Worm (Caenorhabditis elegans) whole organism, midembryonic: ENCODE measurements around the gene C24G6.8.

Experiments used
- T22C8.4 ChIP-seq: fragments of 200-800 bp; sonication (Bioruptor generic); IDR thresholded peaks from 2 replicates; pipeline ENCODE4 v1.3.6; 2022; ENCODE audit warnings: missing genetic modification characterization, missing compliant biosample characterization
- cog-1 ChIP-seq: sonication (generic microtip); optimal IDR thresholded peaks from 2 replicates; lab custom pipeline; 2016; ENCODE audit warnings: missing genetic modification characterization, missing compliant biosample characterization
- flt-1 ChIP-seq: fragments of 200-800 bp; sonication (Bioruptor generic); IDR thresholded peaks from 2 replicates; pipeline ENCODE4 v1.3.6; 2022; ENCODE audit warnings: missing genetic modification characterization, missing compliant biosample characterization
- klf-2 ChIP-seq: fragments of 200-800 bp; sonication (Bioruptor generic); conservative IDR thresholded peaks from 2 replicates; pipeline ENCODE4 v1.3.6; 2022; ENCODE audit warnings: missing genetic modification reagents, missing genetic modification characterization, missing compliant biosample characterization
- med-1 ChIP-seq: sonication (generic microtip); optimal IDR thresholded peaks from 2 replicates; lab custom pipeline; 2017; ENCODE audit warnings: missing genetic modification characterization, mild to moderate bottlenecking, missing compliant biosample characterization, antibody characterized with exemption, missing genetic modification reagents; ENCODE audit not compliant: insufficient read depth
- ref-1 ChIP-seq: fragments of 200-800 bp; sonication (Bioruptor generic); conservative IDR thresholded peaks from 2 replicates; pipeline ENCODE4 v1.3.6; 2022; ENCODE audit warnings: missing genetic modification reagents, missing genetic modification characterization, missing compliant biosample characterization
- ztf-23 ChIP-seq: fragments of 200-800 bp; sonication (Bioruptor generic); IDR thresholded peaks from 2 replicates; pipeline ENCODE4 v1.3.6; 2022; ENCODE audit warnings: missing genetic modification reagents, missing genetic modification characterization, missing compliant biosample characterization
- ztf-29 ChIP-seq: fragments of 200-800 bp; sonication (Bioruptor generic); IDR thresholded peaks from 2 replicates; pipeline ENCODE4 v1.3.6; 2022; ENCODE audit warnings: missing genetic modification reagents, missing genetic modification characterization, missing compliant biosample characterization

- TF ChIP-seq med-1 (no peak), T22C8.4 (GFP tag; lab: Robert Waterston, UW) (no peak), ztf-23 (no peak), flt-1 (no peak), klf-2 (GFP tag; lab: Robert Waterston, UW) (no peak), ref-1 (no peak), ztf-29 (no peak), cog-1 (tag; lab: Kevin White, UChicago) (no peak)
Observed at ce11 chrV:5490205-5490604, 45.5 kb downstream of the C24G6.8 start, which contains the start of gene T05C3.6.
